Fruit fly (Drosophila melanogaster): ENCODE measurements around the gene Cyp303a1.

The Cyp303a1 gene

DNA sequence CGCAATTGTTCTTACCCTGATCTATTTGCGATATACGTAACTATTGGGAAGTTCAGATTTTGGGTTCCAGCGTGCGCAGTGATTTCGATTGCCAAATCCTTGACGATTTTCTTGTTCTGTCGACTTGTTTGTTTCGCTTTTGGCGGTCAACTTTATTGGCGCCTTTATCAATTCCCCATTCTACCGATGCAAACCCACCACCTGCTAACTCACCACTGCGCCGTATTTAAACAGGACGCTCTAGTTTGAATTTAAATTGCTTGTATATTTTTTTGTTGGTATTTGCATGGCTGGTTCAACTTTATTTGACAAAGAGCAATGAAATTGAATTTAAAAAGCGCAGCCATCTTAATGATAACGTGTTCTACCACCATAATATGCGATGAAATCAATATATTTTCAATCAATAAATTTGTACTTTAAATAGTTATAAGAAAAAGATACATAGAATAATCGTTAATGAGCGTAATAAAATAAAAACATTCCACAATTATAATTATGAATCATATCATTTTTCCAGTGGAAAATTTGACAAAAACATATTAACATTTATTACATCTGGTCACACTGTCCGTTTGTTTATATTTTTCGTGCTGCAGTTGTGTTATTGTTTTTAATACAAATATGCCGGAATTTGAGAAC lies 32.3 kb upstream of the Cyp303a1 start, which contains the start of the genes twe and CG4935:
Gene twe (minus strand): TSS at position 302 of the 642 bp plus-strand sequence.
Gene CG4935 (plus strand): TSS at position 566 of the 642 bp plus-strand sequence.
- TF ChIP-seq EcR (GFP tag; optimal IDR thresholded peaks at IDR 0.05) (no peak), CG8159 (tag; optimal IDR thresholded peaks at IDR 0.05) (no peak), D1 (tag; optimal IDR thresholded peaks at IDR 0.05) (no peak), Pif1A (GFP tag; optimal IDR thresholded peaks at IDR 0.05) (no peak), Ets98B (GFP tag; IDR thresholded peaks at IDR 0.05) (no peak)

DNA sequence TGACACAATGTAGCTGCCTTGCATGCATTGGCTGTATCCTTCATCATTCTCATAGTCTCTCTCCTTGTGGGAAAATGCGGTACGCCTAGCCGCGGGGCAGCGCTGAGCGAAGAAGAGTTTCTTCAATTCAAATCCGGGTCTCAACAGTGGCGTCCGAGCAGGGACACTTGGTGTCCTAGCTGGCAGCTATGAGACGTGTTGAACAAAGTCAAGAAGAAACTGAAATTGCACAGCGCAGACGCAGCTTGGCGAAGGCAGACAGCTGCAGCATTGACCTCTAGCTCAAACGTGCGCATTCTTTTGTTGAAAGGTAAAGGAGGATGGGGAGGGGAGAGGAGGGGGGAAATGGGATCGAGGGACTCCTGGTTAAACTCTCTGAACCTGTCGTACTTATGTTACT lies 30.3 kb upstream of the Cyp303a1 start:
- TF ChIP-seq gl (tag; optimal IDR thresholded peaks at IDR 0.05) (no peak), CG34367 (tag; optimal IDR thresholded peaks at IDR 0.05) (no peak), CG17806 (tag; optimal IDR thresholded peaks at IDR 0.05) (no peak), CG9948 (tag; optimal IDR thresholded peaks at IDR 0.05) (no peak), CG12605 (GFP tag; IDR thresholded peaks at IDR 0.05) (no peak), CG10348 (GFP tag; IDR thresholded peaks at IDR 0.05) (no peak), CG15710 (tag; optimal IDR thresholded peaks at IDR 0.05) (no peak), EcR (GFP tag; optimal IDR thresholded peaks at IDR 0.05) (no peak), Pif1A (GFP tag; optimal IDR thresholded peaks at IDR 0.05) (no peak)

DNA sequence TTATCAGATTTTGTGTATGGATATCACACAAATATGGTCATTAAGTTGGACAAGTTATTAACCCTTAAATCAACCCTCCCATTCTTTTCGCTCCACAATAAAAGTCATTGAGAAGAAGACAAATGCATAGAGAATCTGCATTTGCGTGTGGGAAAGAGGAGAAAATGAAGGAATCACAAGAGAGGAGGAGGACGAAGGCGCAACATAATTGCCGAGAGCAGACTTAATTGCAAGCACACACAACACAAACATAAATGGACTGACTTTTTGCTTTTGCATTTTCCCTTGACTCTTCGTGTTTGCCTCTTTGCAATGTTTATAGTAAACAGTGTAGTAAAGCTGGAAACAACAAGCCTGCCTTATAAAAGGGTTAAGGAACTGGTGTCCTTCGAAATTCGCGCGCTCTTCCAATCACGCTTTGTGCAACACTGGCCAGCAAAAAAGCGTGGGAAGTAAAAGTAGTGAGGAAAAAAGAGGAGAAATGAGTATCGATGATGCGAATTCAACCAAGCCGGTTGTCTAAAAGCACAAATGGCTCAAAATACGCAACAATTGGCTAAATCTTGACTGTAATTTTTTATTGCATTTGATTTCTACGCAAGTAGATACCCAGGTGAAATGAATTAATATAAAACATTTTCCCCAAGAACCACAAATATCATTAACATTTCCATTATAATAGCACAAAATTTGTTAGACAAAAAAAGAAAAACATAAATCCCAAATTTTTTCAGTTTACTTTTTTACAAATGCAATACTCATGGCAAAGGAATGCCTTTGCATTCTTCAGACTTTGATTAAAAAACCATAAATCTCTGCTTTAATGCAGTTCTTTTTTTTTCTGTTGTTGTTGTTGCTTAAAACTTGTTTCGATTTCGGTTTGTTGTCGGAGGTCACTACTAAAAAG lies 26.6 kb upstream of the Cyp303a1 start:
- no peak for TF ChIP-seq CG12605 (GFP tag; IDR thresholded peaks at IDR 0.05)
- TF ChIP-seq rn (GFP tag; IDR thresholded peaks at IDR 0.05), result no peak
- no peak for TF ChIP-seq Pif1B (GFP tag; optimal IDR thresholded peaks at IDR 0.05)
- TF ChIP-seq CG8301 (tag; optimal IDR thresholded peaks at IDR 0.05), result peak; percentile 38
- TF ChIP-seq EcR (GFP tag; optimal IDR thresholded peaks at IDR 0.05), result peak; percentile 90
- TF ChIP-seq D1 (tag; optimal IDR thresholded peaks at IDR 0.05), result peak; percentile 56
- no peak for TF ChIP-seq fd96Ca (GFP tag; IDR thresholded peaks at IDR 0.05)
- peak; percentile 48 for TF ChIP-seq CG9948 (tag; optimal IDR thresholded peaks at IDR 0.05)
- TF ChIP-seq CG10348 (GFP tag; IDR thresholded peaks at IDR 0.05), result no peak
- peak; percentile 37 for TF ChIP-seq CG15710 (tag; optimal IDR thresholded peaks at IDR 0.05)
- peak; percentile 43 for TF ChIP-seq CG8159 (tag; optimal IDR thresholded peaks at IDR 0.05)
- peak; percentile 49 for TF ChIP-seq CG17806 (tag; optimal IDR thresholded peaks at IDR 0.05)
- no peak for TF ChIP-seq Snoo (tag; optimal IDR thresholded peaks at IDR 0.05)
- TF ChIP-seq Pif1A (GFP tag; optimal IDR thresholded peaks at IDR 0.05), result no peak
- TF ChIP-seq CG13204 (GFP tag; optimal IDR thresholded peaks at IDR 0.05), result no peak
- no peak for TF ChIP-seq CG32121 (GFP tag; IDR thresholded peaks at IDR 0.05)
- no peak for TF ChIP-seq Ets98B (GFP tag; IDR thresholded peaks at IDR 0.05)
- TF ChIP-seq CG14655 (GFP tag; optimal IDR thresholded peaks at IDR 0.05), result no peak
- peak; percentile 30 for TF ChIP-seq CG34367 (tag; optimal IDR thresholded peaks at IDR 0.05)
- no peak for TF ChIP-seq gl (tag; optimal IDR thresholded peaks at IDR 0.05)
- no peak for TF ChIP-seq CG4496 (GFP tag; IDR thresholded peaks at IDR 0.05)

DNA sequence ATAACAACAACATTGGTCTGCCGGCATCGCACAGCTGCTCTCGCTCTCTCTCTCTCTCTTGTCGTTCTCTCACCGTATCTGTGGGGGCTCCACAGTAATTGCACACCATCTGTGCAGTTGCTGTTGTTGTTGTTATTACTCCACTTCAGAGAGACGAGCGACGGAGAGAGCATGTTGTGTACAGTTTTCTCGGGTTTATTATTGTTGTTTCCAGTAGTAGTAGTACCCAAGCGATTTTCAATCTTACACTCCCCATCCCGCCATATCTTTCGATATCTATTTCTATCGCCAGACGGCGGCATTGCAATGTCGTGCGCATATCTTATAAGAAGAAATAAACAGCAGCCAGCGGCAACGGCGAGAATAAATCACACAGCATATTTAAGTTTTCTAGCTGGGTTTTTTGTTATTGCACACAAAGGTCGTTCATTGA lies 25.9 kb upstream of the Cyp303a1 start:
- TF ChIP-seq CG13204 (GFP tag; optimal IDR thresholded peaks at IDR 0.05) (peak; percentile 15), Snoo (tag; optimal IDR thresholded peaks at IDR 0.05) (no peak), EcR (GFP tag; optimal IDR thresholded peaks at IDR 0.05) (peak; percentile 89), CG10348 (GFP tag; IDR thresholded peaks at IDR 0.05) (no peak), CG8301 (tag; optimal IDR thresholded peaks at IDR 0.05) (peak; percentile 17), CG9948 (tag; optimal IDR thresholded peaks at IDR 0.05) (no peak), fd96Ca (GFP tag; IDR thresholded peaks at IDR 0.05) (no peak)

DNA sequence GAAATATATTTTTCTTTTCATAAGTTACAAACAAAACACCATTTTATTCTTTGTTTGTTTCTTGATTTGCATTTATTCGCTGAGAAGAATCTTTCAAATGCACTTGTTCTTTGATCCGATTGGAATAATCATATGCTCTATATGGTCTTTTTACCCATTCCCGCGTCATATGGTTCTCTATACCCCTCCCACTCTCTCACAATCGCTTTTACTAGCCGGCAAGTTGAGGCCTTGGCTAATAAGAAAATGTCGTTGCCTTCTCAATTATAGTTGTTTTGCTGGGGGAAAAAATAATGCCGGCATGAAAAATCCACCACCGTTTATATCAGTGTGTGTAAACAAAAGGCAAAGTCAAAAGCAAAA lies 25.1 kb upstream of the Cyp303a1 start:
- TF ChIP-seq CG9948 (tag; optimal IDR thresholded peaks at IDR 0.05) (no peak), Pif1B (GFP tag; optimal IDR thresholded peaks at IDR 0.05) (peak; percentile 39), CG32121 (GFP tag; IDR thresholded peaks at IDR 0.05) (no peak)

DNA sequence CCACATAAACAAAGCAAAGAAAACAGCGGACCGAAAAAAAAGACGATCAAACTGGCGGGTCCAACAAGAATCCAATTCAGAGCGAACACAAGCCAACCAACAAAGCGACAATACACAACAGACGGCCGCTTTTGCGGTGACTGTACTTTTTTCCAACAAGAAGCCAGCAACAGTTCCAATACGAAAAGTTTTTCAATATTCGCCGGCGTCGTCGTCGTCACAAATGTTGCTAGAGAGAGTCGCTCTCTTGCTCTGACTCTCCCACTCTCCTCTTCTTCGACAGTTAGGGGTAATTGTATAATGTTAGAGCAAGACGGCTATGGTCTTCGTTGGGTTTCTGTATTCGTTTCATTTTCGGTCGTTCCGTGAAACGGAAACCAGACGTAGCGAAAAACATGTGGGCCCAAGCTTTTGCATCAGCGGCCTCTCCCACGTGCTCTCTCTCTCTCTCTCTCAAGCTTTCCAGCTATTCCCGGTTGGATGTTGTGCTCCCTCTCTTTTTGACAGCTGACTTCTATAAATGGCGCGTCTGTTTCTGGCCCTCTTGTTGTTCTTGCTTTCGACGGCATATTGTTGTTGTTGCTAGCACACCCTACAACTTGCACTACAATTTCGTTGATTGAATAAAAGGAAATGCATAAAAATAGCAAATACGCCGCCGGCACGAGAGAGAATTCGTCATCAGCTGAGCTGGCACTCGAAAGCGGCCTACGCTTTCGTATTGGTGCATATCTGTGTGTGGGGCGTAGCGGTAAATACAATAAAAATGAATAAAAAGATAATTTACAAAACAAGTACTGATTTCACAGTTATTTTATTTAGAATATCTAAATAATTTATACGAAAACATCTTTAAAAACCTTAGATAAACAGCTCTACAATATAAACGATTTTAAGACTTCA lies 24.5 kb upstream of the Cyp303a1 start:
- peak; percentile 32 for TF ChIP-seq CG15710 (tag; optimal IDR thresholded peaks at IDR 0.05)
- TF ChIP-seq Pif1B (GFP tag; optimal IDR thresholded peaks at IDR 0.05), result no peak
- peak; percentile 74 for TF ChIP-seq gl (tag; optimal IDR thresholded peaks at IDR 0.05)
- TF ChIP-seq CG10348 (GFP tag; IDR thresholded peaks at IDR 0.05), result no peak
- TF ChIP-seq CG34367 (tag; optimal IDR thresholded peaks at IDR 0.05), result peak; percentile 49
- peak; percentile 55 for TF ChIP-seq CG13204 (GFP tag; optimal IDR thresholded peaks at IDR 0.05)
- TF ChIP-seq Pif1A (GFP tag; optimal IDR thresholded peaks at IDR 0.05), result peak; percentile 21
- peak; percentile 83 for TF ChIP-seq Snoo (tag; optimal IDR thresholded peaks at IDR 0.05)
- no peak for TF ChIP-seq fd96Ca (GFP tag; IDR thresholded peaks at IDR 0.05)
- TF ChIP-seq EcR (GFP tag; optimal IDR thresholded peaks at IDR 0.05), result peak; percentile 82
- TF ChIP-seq CG14655 (GFP tag; optimal IDR thresholded peaks at IDR 0.05), result peak; percentile 61
- peak; percentile 26 for TF ChIP-seq CG8301 (tag; optimal IDR thresholded peaks at IDR 0.05)
- peak; percentile 55 for TF ChIP-seq CG8159 (tag; optimal IDR thresholded peaks at IDR 0.05)

Data from whole organism, pupa.